Worm (Caenorhabditis elegans) whole organism, L1 larva: Measurements from ENCODE around the gene Y46G5A.8.
A peak's percentile ranks its signal among the peaks of the same experiment; 100 is the strongest.

ENCODE experiments used
- C04F5.9 ChIP-seq: sonication (generic microtip); optimal IDR thresholded peaks from 2 replicates; lab custom pipeline; 2016; ENCODE audit warnings: missing genetic modification characterization, missing compliant biosample characterization
- C34B4.2 ChIP-seq: sonication (generic microtip); optimal IDR thresholded peaks from 2 replicates; lab custom pipeline; 2017; ENCODE audit warnings: mild to moderate bottlenecking, missing genetic modification characterization, missing compliant biosample characterization
- Y116A8C.19 ChIP-seq: sonication (generic microtip); optimal IDR thresholded peaks from 2 replicates; lab custom pipeline; 2016; ENCODE audit warnings: missing compliant biosample characterization, missing genetic modification characterization, borderline replicate concordance
- aha-1 ChIP-seq: fragments of 150-350 bp; optimal IDR thresholded peaks from 2 replicates; lab custom pipeline; 2014; ENCODE audit warnings: missing biosample characterization, missing genetic modification characterization
- blmp-1 ChIP-seq: fragments of 150-350 bp; optimal IDR thresholded peaks from 2 replicates; lab custom pipeline; 2014; ENCODE audit warnings: missing biosample characterization, missing genetic modification characterization
- ceh-63 ChIP-seq: fragments of 200-800 bp; sonication (Bioruptor generic); optimal IDR thresholded peaks from 2 replicates; lab custom pipeline; 2018; ENCODE audit warnings: mild to moderate bottlenecking, missing genetic modification characterization, missing compliant biosample characterization
- ceh-8 ChIP-seq: fragments of 200-800 bp; sonication (Bioruptor generic); optimal IDR thresholded peaks from 2 replicates; lab custom pipeline; 2018; ENCODE audit warnings: mild to moderate bottlenecking, missing genetic modification characterization, moderate library complexity, missing compliant biosample characterization
- ceh-88 ChIP-seq: fragments of 200-800 bp; sonication (Bioruptor generic); IDR thresholded peaks from 2 replicates; pipeline ENCODE4 v1.3.6; 2022; ENCODE audit warnings: missing genetic modification characterization, missing compliant biosample characterization
- ceh-90 ChIP-seq: sonication (generic microtip); optimal IDR thresholded peaks from 2 replicates; lab custom pipeline; 2016; ENCODE audit warnings: missing genetic modification characterization, missing compliant biosample characterization
- efl-1 ChIP-seq, 4 experiments: fragments of 150-350 bp; optimal IDR thresholded peaks in 3 of 4; peaks in 1 of 4; 1 replicate in 1 of 4; 2 replicates in 3 of 4; lab custom pipeline; 2014; ENCODE audit warnings: missing biosample characterization in 2 of 4, missing genetic modification characterization in 2 of 4, missing genetic modification reagents in 2 of 4
- efl-3 ChIP-seq: fragments of 200-800 bp; sonication (Bioruptor generic); optimal IDR thresholded peaks from 2 replicates; lab custom pipeline; 2018; ENCODE audit warnings: mild to moderate bottlenecking, missing genetic modification characterization, missing compliant biosample characterization
- grh-1 ChIP-seq: fragments of 200-800 bp; sonication (Bioruptor generic); IDR thresholded peaks from 2 replicates; pipeline ENCODE4 v1.3.6; 2022; ENCODE audit warnings: missing genetic modification reagents, missing genetic modification characterization, missing compliant biosample characterization
- hlh-17 ChIP-seq: fragments of 200-800 bp; sonication (Bioruptor generic); optimal IDR thresholded peaks from 2 replicates; lab custom pipeline; 2018; ENCODE audit warnings: missing genetic modification characterization, mild to moderate bottlenecking, missing compliant biosample characterization, moderate library complexity, borderline replicate concordance
- hlh-4 ChIP-seq: sonication (generic microtip); optimal IDR thresholded peaks from 2 replicates; lab custom pipeline; 2016; ENCODE audit warnings: mild to moderate bottlenecking, missing genetic modification characterization, missing compliant biosample characterization
- lin-39 ChIP-seq: fragments of 150-350 bp; optimal IDR thresholded peaks from 2 replicates; lab custom pipeline; 2014; ENCODE audit warnings: missing biosample characterization, missing genetic modification reagents, missing genetic modification characterization
- lsy-2 ChIP-seq, 2 experiments: fragments of 150-350 bp; optimal IDR thresholded peaks; 2 replicates each; lab custom pipeline; 2014; ENCODE audit warnings: missing biosample characterization in 2 of 2, missing genetic modification characterization in 2 of 2
- mab-9 ChIP-seq: fragments of 200-800 bp; sonication (Bioruptor generic); IDR thresholded peaks from 2 replicates; pipeline ENCODE4 v1.3.6; 2022; ENCODE audit warnings: missing genetic modification reagents, missing genetic modification characterization, missing compliant biosample characterization
- mdl-1 ChIP-seq, 2 experiments: fragments of 150-350 bp; optimal IDR thresholded peaks; 2 replicates each; lab custom pipeline; 2014 to 2017; ENCODE audit warnings: missing biosample characterization in 2 of 2, missing genetic modification characterization in 2 of 2, inconsistent platforms in 1 of 2
- nhr-11 ChIP-seq: fragments of 150-350 bp; optimal IDR thresholded peaks from 2 replicates; lab custom pipeline; 2014; ENCODE audit warnings: missing biosample characterization, missing genetic modification characterization
- nhr-19 ChIP-seq: fragments of 200-800 bp; sonication (Bioruptor generic); conservative IDR thresholded peaks from 2 replicates; pipeline ENCODE4 v1.3.6; 2022; ENCODE audit warnings: missing genetic modification characterization, missing compliant biosample characterization
- nhr-20 ChIP-seq: sonication (generic microtip); optimal IDR thresholded peaks from 2 replicates; lab custom pipeline; 2016; ENCODE audit warnings: mild to moderate bottlenecking, missing genetic modification characterization, missing compliant biosample characterization
- nhr-28 ChIP-seq: fragments of 150-350 bp; optimal IDR thresholded peaks from 2 replicates; lab custom pipeline; 2014; ENCODE audit warnings: missing biosample characterization, missing genetic modification characterization
- nhr-47 ChIP-seq: sonication (generic microtip); optimal IDR thresholded peaks from 2 replicates; lab custom pipeline; 2016; ENCODE audit warnings: mild to moderate bottlenecking, missing genetic modification characterization, moderate library complexity, missing compliant biosample characterization
- nhr-71 ChIP-seq: sonication (generic microtip); optimal IDR thresholded peaks from 2 replicates; lab custom pipeline; 2016; ENCODE audit warnings: mild to moderate bottlenecking, missing genetic modification characterization, moderate library complexity, missing compliant biosample characterization
- nhr-77 ChIP-seq: fragments of 150-350 bp; optimal IDR thresholded peaks from 2 replicates; lab custom pipeline; 2014; ENCODE audit warnings: missing biosample characterization, missing genetic modification characterization
- nhr-85 ChIP-seq: sonication (generic microtip); peaks from one replicate; lab custom pipeline; 2016; ENCODE audit warnings: missing genetic modification characterization, inconsistent platforms, missing compliant biosample characterization
- nhr-90 ChIP-seq: sonication (generic microtip); optimal IDR thresholded peaks from 2 replicates; lab custom pipeline; 2016; ENCODE audit warnings: mild to moderate bottlenecking, missing genetic modification characterization, missing compliant biosample characterization; ENCODE audit not compliant: poor library complexity
- pag-3 ChIP-seq: sonication (generic microtip); optimal IDR thresholded peaks from 2 replicates; lab custom pipeline; 2017; ENCODE audit warnings: missing genetic modification characterization, mild to moderate bottlenecking, missing compliant biosample characterization, antibody characterized with exemption, borderline replicate concordance; ENCODE audit not compliant: insufficient read depth
- pax-3 ChIP-seq: fragments of 200-800 bp; sonication (Bioruptor generic); optimal IDR thresholded peaks from 2 replicates; lab custom pipeline; 2018; ENCODE audit warnings: mild to moderate bottlenecking, missing genetic modification characterization, moderate library complexity, missing compliant biosample characterization
- pqm-1 ChIP-seq: sonication (generic microtip); optimal IDR thresholded peaks from 3 replicates; lab custom pipeline; 2017; ENCODE audit warnings: missing biosample characterization, missing genetic modification characterization
- skn-1 ChIP-seq: fragments of 150-350 bp; optimal IDR thresholded peaks from 2 replicates; lab custom pipeline; 2014; ENCODE audit warnings: missing biosample characterization, missing genetic modification characterization
- sup-37 ChIP-seq: fragments of 200-800 bp; sonication (Bioruptor generic); optimal IDR thresholded peaks from 2 replicates; lab custom pipeline; 2018; ENCODE audit warnings: mild to moderate bottlenecking, missing genetic modification characterization, missing compliant biosample characterization
- unc-130 ChIP-seq: fragments of 150-350 bp; optimal IDR thresholded peaks from 2 replicates; lab custom pipeline; 2017; ENCODE audit warnings: missing biosample characterization, missing genetic modification characterization, inconsistent platforms
- unc-30 ChIP-seq: sonication (generic microtip); optimal IDR thresholded peaks from 2 replicates; lab custom pipeline; 2017; ENCODE audit warnings: missing biosample characterization, missing genetic modification characterization
- unc-86 ChIP-seq: sonication (generic microtip); optimal IDR thresholded peaks from 2 replicates; lab custom pipeline; 2016; ENCODE audit warnings: missing genetic modification characterization, missing compliant biosample characterization
- unc-98 ChIP-seq: fragments of 200-800 bp; sonication (Bioruptor generic); IDR thresholded peaks from 2 replicates; pipeline ENCODE4 v1.3.6; 2022; ENCODE audit warnings: missing genetic modification characterization, missing compliant biosample characterization
- vab-15 ChIP-seq: sonication (generic microtip); optimal IDR thresholded peaks from 2 replicates; lab custom pipeline; 2017; ENCODE audit warnings: missing genotype, mild to moderate bottlenecking, missing genetic modification characterization, missing compliant biosample characterization
- xbp-1 ChIP-seq: sonication (generic microtip); optimal IDR thresholded peaks from 2 replicates; lab custom pipeline; 2016; ENCODE audit warnings: missing genetic modification characterization, missing compliant biosample characterization
- zag-1 ChIP-seq: fragments of 150-350 bp; optimal IDR thresholded peaks from 2 replicates; lab custom pipeline; 2014; ENCODE audit warnings: missing biosample characterization, missing genetic modification characterization
- zip-4 ChIP-seq: fragments of 200-800 bp; sonication (Bioruptor generic); optimal IDR thresholded peaks from 2 replicates; lab custom pipeline; 2018; ENCODE audit warnings: mild to moderate bottlenecking, missing genetic modification characterization, moderate library complexity, missing compliant biosample characterization
- ztf-11 ChIP-seq, 2 experiments: sonication (generic microtip); optimal IDR thresholded peaks; 2 replicates each; lab custom pipeline; 2016 to 2017; ENCODE audit warnings: missing genetic modification characterization in 2 of 2, missing biosample characterization in 1 of 2, missing compliant biosample characterization in 1 of 2
- ztf-4 ChIP-seq: fragments of 150-350 bp; optimal IDR thresholded peaks from 2 replicates; lab custom pipeline; 2014; ENCODE audit warnings: missing biosample characterization, missing genetic modification characterization

Y46G5A.8 gene

ce11 chrII:12727871-12728270 lies 28.3 kb upstream of the Y46G5A.8 start:
- TF ChIP-seq efl-1 (optimal IDR thresholded peaks at IDR 0.05; lab: Kevin White, UChicago) = no peak
- TF ChIP-seq efl-1 (GFP tag; optimal IDR thresholded peaks at IDR 0.05 in 1 of 2; lab: Kevin White, UChicago) = peak in 1 of 2 experiments; percentile 16
- no peak for TF ChIP-seq nhr-19

- TF ChIP-seq nhr-85 (tag; lab: Kevin White, UChicago) = no peak
- TF ChIP-seq ztf-11 (tag; optimal IDR thresholded peaks at IDR 0.05; lab: Kevin White, UChicago) = no peak
- no peak for TF ChIP-seq Y116A8C.19 (tag; lab: Kevin White, UChicago)
- no peak for TF ChIP-seq blmp-1 (tag; lab: Kevin White, UChicago)
- no peak for TF ChIP-seq xbp-1 (tag; lab: Kevin White, UChicago)
- no peak for TF ChIP-seq unc-130
- no peak for TF ChIP-seq nhr-47 (tag; lab: Kevin White, UChicago)
- TF ChIP-seq grh-1 = no peak
- no peak for TF ChIP-seq nhr-77
- TF ChIP-seq skn-1 = no peak
- no peak for TF ChIP-seq nhr-28 (tag; lab: Kevin White, UChicago)
- no peak for TF ChIP-seq nhr-19
- no peak for TF ChIP-seq vab-15
- TF ChIP-seq nhr-20 = no peak
- no peak for TF ChIP-seq hlh-4 (tag; lab: Kevin White, UChicago)
- TF ChIP-seq aha-1 (tag; lab: Kevin White, UChicago) = no peak
- no peak for TF ChIP-seq efl-1 (optimal IDR thresholded peaks at IDR 0.05; lab: Kevin White, UChicago)
- TF ChIP-seq efl-1 (GFP tag; optimal IDR thresholded peaks at IDR 0.05 in 1 of 2; lab: Kevin White, UChicago) = no peak
- TF ChIP-seq mab-9 = no peak
- TF ChIP-seq sup-37 = no peak
- TF ChIP-seq pqm-1 (tag; lab: Kevin White, UChicago) = no peak
Observed at ce11 chrII:12728608-12729007, 27.5 kb upstream of the Y46G5A.8 start.

- TF ChIP-seq unc-30 (no peak), lsy-2 (tag; optimal IDR thresholded peaks at IDR 0.05; lab: Kevin White, UChicago) (no peak), nhr-28 (tag; lab: Kevin White, UChicago) (no peak), ceh-63 (GFP tag; lab: Kevin White, UChicago) (no peak), ztf-11 (tag; optimal IDR thresholded peaks at IDR 0.05; lab: Kevin White, UChicago) (no peak), ceh-88 (no peak), hlh-17 (no peak), pqm-1 (tag; lab: Kevin White, UChicago) (no peak), ceh-8 (no peak), efl-3 (GFP tag; lab: Kevin White, UChicago) (no peak), ceh-90 (tag; lab: Kevin White, UChicago) (no peak), nhr-90 (no peak), vab-15 (no peak), unc-98 (no peak), nhr-71 (tag; lab: Kevin White, UChicago) (no peak), skn-1 (no peak), pag-3 (tag; lab: Kevin White, UChicago) (no peak), lin-39 (tag; lab: Kevin White, UChicago) (no peak), aha-1 (tag; lab: Kevin White, UChicago) (no peak), nhr-11 (tag; lab: Kevin White, UChicago) (no peak)
Observed at ce11 chrII:12729952-12730351, 26.2 kb upstream of the Y46G5A.8 start.

- TF ChIP-seq ztf-4 (tag; lab: Kevin White, UChicago) (no peak), C34B4.2 (tag; lab: Kevin White, UChicago) (no peak), hlh-17 (no peak), unc-30 (no peak), mdl-1 (tag; optimal IDR thresholded peaks at IDR 0.05; lab: Kevin White, UChicago) (no peak), C04F5.9 (tag; lab: Kevin White, UChicago) (no peak), pqm-1 (tag; lab: Kevin White, UChicago) (no peak), unc-86 (tag; lab: Kevin White, UChicago) (no peak), efl-1 (optimal IDR thresholded peaks at IDR 0.05; lab: Kevin White, UChicago) (no peak), efl-1 (GFP tag; optimal IDR thresholded peaks at IDR 0.05 in 1 of 2; lab: Kevin White, UChicago) (no peak), zip-4 (no peak), pax-3 (tag; lab: Kevin White, UChicago) (no peak), zag-1 (tag; lab: Kevin White, UChicago) (no peak)
Observed at ce11 chrII:12736579-12736978, 19.6 kb upstream of the Y46G5A.8 start, which contains the start of gene snrp-200. snrp-200 (minus strand) TSS chrII:12736910.
